Worm (Caenorhabditis elegans) whole organism, L2 larva: ENCODE data around the gene K10H10.6.

Experiments used
- C34F6.9 ChIP-seq: fragments of 150-350 bp; optimal IDR thresholded peaks from 2 replicates; lab custom pipeline; 2014; ENCODE audit warnings: missing biosample characterization, missing genetic modification characterization
- F13H6.1 ChIP-seq: sonication (generic microtip); optimal IDR thresholded peaks from 2 replicates; lab custom pipeline; 2016; ENCODE audit warnings: missing genetic modification characterization, missing compliant biosample characterization
- R02D3.7 ChIP-seq: fragments of 150-350 bp; optimal IDR thresholded peaks from 2 replicates; lab custom pipeline; 2014; ENCODE audit warnings: missing biosample characterization, missing genetic modification characterization
- Y55F3AM.14 ChIP-seq: fragments of 200-800 bp; sonication (Bioruptor generic); optimal IDR thresholded peaks from 2 replicates; lab custom pipeline; 2018; ENCODE audit warnings: mild to moderate bottlenecking, missing genetic modification characterization, missing compliant biosample characterization
- ZK546.5 ChIP-seq: sonication (generic microtip); optimal IDR thresholded peaks from 2 replicates; lab custom pipeline; 2017; ENCODE audit warnings: missing biosample characterization, missing genetic modification characterization
- alr-1 ChIP-seq: fragments of 150-350 bp; optimal IDR thresholded peaks from 2 replicates; lab custom pipeline; 2014; ENCODE audit warnings: missing biosample characterization, missing genetic modification characterization
- aly-2 ChIP-seq: fragments of 150-350 bp; optimal IDR thresholded peaks from 2 replicates; lab custom pipeline; 2014; ENCODE audit warnings: missing biosample characterization, missing genetic modification characterization
- ama-1 ChIP-seq: fragments of 150-350 bp; optimal IDR thresholded peaks from 2 replicates; lab custom pipeline; 2018; ENCODE audit warnings: inconsistent platforms
- blmp-1 ChIP-seq: sonication (generic microtip); optimal IDR thresholded peaks from 2 replicates; lab custom pipeline; 2017; ENCODE audit warnings: missing genetic modification characterization, mild to moderate bottlenecking, missing compliant biosample characterization, antibody characterized with exemption, moderate library complexity; ENCODE audit not compliant: insufficient read depth
- ceh-16 ChIP-seq: fragments of 150-350 bp; optimal IDR thresholded peaks from 2 replicates; lab custom pipeline; 2014; ENCODE audit warnings: missing biosample characterization, missing genetic modification characterization
- ceh-82 ChIP-seq: fragments of 150-350 bp; optimal IDR thresholded peaks from 2 replicates; lab custom pipeline; 2014; ENCODE audit warnings: missing biosample characterization, missing genetic modification characterization
- crh-2 ChIP-seq: sonication (generic microtip); optimal IDR thresholded peaks from 2 replicates; lab custom pipeline; 2017; ENCODE audit warnings: missing biosample characterization, missing genetic modification characterization
- dmd-4 ChIP-seq: sonication (generic microtip); optimal IDR thresholded peaks from 2 replicates; lab custom pipeline; 2017; ENCODE audit warnings: missing biosample characterization, missing genetic modification characterization
- egl-27 ChIP-seq: sonication (generic microtip); optimal IDR thresholded peaks from 3 replicates; lab custom pipeline; 2017; ENCODE audit warnings: missing biosample characterization, missing genetic modification reagents, missing genetic modification characterization
- elt-1 ChIP-seq: fragments of 150-350 bp; optimal IDR thresholded peaks from 2 replicates; lab custom pipeline; 2014; ENCODE audit warnings: missing biosample characterization, missing genetic modification characterization
- elt-3 ChIP-seq: sonication (generic microtip); optimal IDR thresholded peaks from 2 replicates; lab custom pipeline; 2017; ENCODE audit warnings: missing biosample characterization, missing genetic modification characterization
- fos-1 ChIP-seq: fragments of 150-350 bp; optimal IDR thresholded peaks from 2 replicates; lab custom pipeline; 2014; ENCODE audit warnings: missing biosample characterization, missing genetic modification characterization
- gmeb-1 ChIP-seq: fragments of 150-350 bp; optimal IDR thresholded peaks from 2 replicates; lab custom pipeline; 2014; ENCODE audit warnings: missing biosample characterization, missing genetic modification characterization
- lin-11 ChIP-seq: fragments of 150-350 bp; sonication (generic microtip); optimal IDR thresholded peaks from 2 replicates; lab custom pipeline; 2014; ENCODE audit warnings: missing biosample characterization, missing genetic modification characterization, inconsistent platforms, mixed read lengths
- lin-13 ChIP-seq: fragments of 150-350 bp; optimal IDR thresholded peaks from 2 replicates; lab custom pipeline; 2014; ENCODE audit warnings: missing biosample characterization, missing genetic modification reagents, missing genetic modification characterization
- lin-39 ChIP-seq: fragments of 150-350 bp; optimal IDR thresholded peaks from 2 replicates; lab custom pipeline; 2014; ENCODE audit warnings: missing biosample characterization, missing genetic modification reagents, missing genetic modification characterization
- lsy-2 ChIP-seq, 2 experiments: fragments of 150-350 bp in 1 of 2; sonication (generic microtip) in 1 of 2; optimal IDR thresholded peaks; 2 replicates each; lab custom pipeline; 2014 to 2017; ENCODE audit warnings: missing biosample characterization in 2 of 2, missing genetic modification characterization in 2 of 2
- mab-5 ChIP-seq: fragments of 150-350 bp; optimal IDR thresholded peaks from 2 replicates; lab custom pipeline; 2014; ENCODE audit warnings: missing biosample characterization, missing genetic modification characterization
- mbf-1 ChIP-seq: sonication (generic microtip); optimal IDR thresholded peaks from 2 replicates; lab custom pipeline; 2017; ENCODE audit warnings: missing biosample characterization, missing genetic modification characterization
- mdl-1 ChIP-seq, 2 experiments: fragments of 150-350 bp in 1 of 2; sonication (generic microtip) in 1 of 2; optimal IDR thresholded peaks; 2 replicates each; lab custom pipeline; 2017; ENCODE audit warnings: missing biosample characterization in 2 of 2, missing genetic modification characterization in 2 of 2
- nhr-10 ChIP-seq: sonication (generic microtip); optimal IDR thresholded peaks from 2 replicates; lab custom pipeline; 2017; ENCODE audit warnings: missing biosample characterization, missing genetic modification characterization
- nhr-11 ChIP-seq: fragments of 150-350 bp; optimal IDR thresholded peaks from 2 replicates; lab custom pipeline; 2014; ENCODE audit warnings: missing biosample characterization, missing genetic modification characterization
- nhr-12 ChIP-seq: fragments of 150-350 bp; optimal IDR thresholded peaks from 2 replicates; lab custom pipeline; 2014; ENCODE audit warnings: missing biosample characterization, missing genetic modification characterization
- nhr-129 ChIP-seq: fragments of 150-350 bp; optimal IDR thresholded peaks from 2 replicates; lab custom pipeline; 2014; ENCODE audit warnings: missing biosample characterization, missing genetic modification characterization
- nhr-21 ChIP-seq: fragments of 150-350 bp; optimal IDR thresholded peaks from 2 replicates; lab custom pipeline; 2014; ENCODE audit warnings: missing biosample characterization, missing genetic modification characterization
- nhr-23 ChIP-seq: fragments of 150-350 bp; optimal IDR thresholded peaks from 2 replicates; lab custom pipeline; 2014; ENCODE audit warnings: missing biosample characterization, missing genetic modification reagents, missing genetic modification characterization
- nhr-237 ChIP-seq: fragments of 150-350 bp; optimal IDR thresholded peaks from 2 replicates; lab custom pipeline; 2014; ENCODE audit warnings: missing biosample characterization, missing genetic modification characterization
- nhr-25 ChIP-seq: fragments of 150-350 bp; sonication (generic microtip); optimal IDR thresholded peaks from 3 replicates; lab custom pipeline; 2014; ENCODE audit warnings: missing biosample characterization, missing genetic modification characterization
- nhr-6 ChIP-seq: fragments of 150-350 bp; optimal IDR thresholded peaks from 2 replicates; lab custom pipeline; 2014; ENCODE audit warnings: missing biosample characterization, missing genetic modification characterization
- nhr-77 ChIP-seq: fragments of 150-350 bp; optimal IDR thresholded peaks from 2 replicates; lab custom pipeline; 2014; ENCODE audit warnings: missing biosample characterization, missing genetic modification characterization
- peb-1 ChIP-seq: fragments of 150-350 bp; optimal IDR thresholded peaks from 2 replicates; lab custom pipeline; 2014; ENCODE audit warnings: missing biosample characterization, missing genetic modification characterization
- sem-4 ChIP-seq: fragments of 150-350 bp; optimal IDR thresholded peaks from 2 replicates; lab custom pipeline; 2014; ENCODE audit warnings: missing biosample characterization, missing genetic modification reagents, missing genetic modification characterization
- skn-1 ChIP-seq: sonication (generic microtip); optimal IDR thresholded peaks from 2 replicates; lab custom pipeline; 2017; ENCODE audit warnings: missing biosample characterization, missing genetic modification characterization
- sma-3 ChIP-seq: sonication (generic microtip); optimal IDR thresholded peaks from 2 replicates; lab custom pipeline; 2016; ENCODE audit warnings: missing genetic modification reagents, missing genetic modification characterization, missing compliant biosample characterization
- sma-9 ChIP-seq, 2 experiments: fragments of 150-350 bp in 1 of 2; sonication (generic microtip) in 1 of 2; optimal IDR thresholded peaks; 2 replicates each; lab custom pipeline; 2014 to 2016; ENCODE audit warnings: missing genetic modification characterization in 2 of 2, mild to moderate bottlenecking in 1 of 2, missing biosample characterization in 1 of 2, missing compliant biosample characterization in 1 of 2, missing genetic modification reagents in 1 of 2, moderate library complexity in 1 of 2
- snpc-4 ChIP-seq: fragments of 150-350 bp; optimal IDR thresholded peaks from 2 replicates; lab custom pipeline; 2014; ENCODE audit warnings: missing biosample characterization, missing genetic modification characterization
- unc-39 ChIP-seq: fragments of 150-350 bp; optimal IDR thresholded peaks from 2 replicates; lab custom pipeline; 2014; ENCODE audit warnings: missing biosample characterization, missing genetic modification characterization
- unc-55 ChIP-seq: fragments of 150-350 bp; sonication (generic microtip); optimal IDR thresholded peaks from 3 replicates; lab custom pipeline; 2014; ENCODE audit warnings: missing biosample characterization, missing genetic modification reagents, missing genetic modification characterization
- unc-62 ChIP-seq: fragments of 150-350 bp; optimal IDR thresholded peaks from 2 replicates; lab custom pipeline; 2014; ENCODE audit warnings: missing biosample characterization, missing genetic modification reagents, missing genetic modification characterization
- zag-1 ChIP-seq: fragments of 150-350 bp; optimal IDR thresholded peaks from 2 replicates; lab custom pipeline; 2014; ENCODE audit warnings: missing biosample characterization, missing genetic modification characterization
- ztf-1 ChIP-seq: fragments of 200-800 bp; sonication (Bioruptor generic); conservative IDR thresholded peaks from 2 replicates; pipeline ENCODE4 v1.3.6; 2022; ENCODE audit warnings: missing genetic modification characterization, missing compliant biosample characterization
- ztf-11 ChIP-seq: sonication (generic microtip); optimal IDR thresholded peaks from 2 replicates; lab custom pipeline; 2017; ENCODE audit warnings: missing biosample characterization, missing genetic modification characterization
- ztf-4 ChIP-seq: fragments of 150-350 bp; optimal IDR thresholded peaks from 2 replicates; lab custom pipeline; 2014; ENCODE audit warnings: missing biosample characterization, missing genetic modification characterization

K10H10.6 gene

DNA sequence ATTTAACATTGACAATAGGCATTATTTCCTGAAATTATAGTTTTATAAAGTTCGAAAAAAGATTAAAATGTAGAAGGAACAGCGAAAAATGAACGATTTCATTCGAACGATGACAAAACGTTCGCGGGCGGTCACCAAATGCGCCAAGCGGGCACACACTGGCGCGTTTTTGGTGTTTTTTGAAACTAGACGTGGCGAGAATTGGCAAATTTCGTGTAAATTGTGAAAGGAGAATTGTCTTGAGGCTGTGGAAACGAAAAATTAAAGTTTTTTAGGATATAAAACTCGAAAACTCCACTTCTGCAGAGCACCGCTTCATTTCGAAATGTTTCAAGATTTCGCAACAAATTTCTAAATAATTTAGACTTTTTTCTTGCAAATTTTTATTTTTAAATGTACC is 14.4 kb upstream of the K10H10.6 start, which contains the start of gene usp-14:
usp-14 (minus strand) TSS at position 28 of the 400 bp plus-strand sequence.
- TF ChIP-seq nhr-10 (tag; lab: Kevin White, UChicago): no peak
- no peak for TF ChIP-seq elt-1
- TF ChIP-seq ceh-82 (tag; lab: Kevin White, UChicago): no peak
- TF ChIP-seq skn-1 (tag; lab: Kevin White, UChicago): peak; percentile 71
- peak; percentile 90 for TF ChIP-seq crh-2 (tag; lab: Kevin White, UChicago)
- no peak for TF ChIP-seq mdl-1 (tag; optimal IDR thresholded peaks at IDR 0.05; lab: Kevin White, UChicago)
- peak; percentile 42 for TF ChIP-seq F13H6.1 (tag; lab: Kevin White, UChicago)
- TF ChIP-seq mab-5: no peak
- peak; percentile 14 for TF ChIP-seq snpc-4
- TF ChIP-seq nhr-23 (tag; lab: Kevin White, UChicago): no peak
- TF ChIP-seq lin-39 (tag; lab: Kevin White, UChicago): no peak
- no peak for TF ChIP-seq nhr-77 (tag; lab: Kevin White, UChicago)
- TF ChIP-seq unc-39 (tag; lab: Kevin White, UChicago): no peak
- TF ChIP-seq alr-1 (tag; lab: Kevin White, UChicago): no peak
- TF ChIP-seq Y55F3AM.14 (GFP tag; lab: Kevin White, UChicago): no peak
- no peak for TF ChIP-seq nhr-6 (tag; lab: Kevin White, UChicago)
- peak; percentile 57 for TF ChIP-seq nhr-25 (tag; lab: Kevin White, UChicago)
- TF ChIP-seq peb-1 (tag; lab: Kevin White, UChicago): no peak
- TF ChIP-seq C34F6.9 (tag; lab: Kevin White, UChicago): peak; percentile 72
- peak; percentile 43 for TF ChIP-seq nhr-129
- no peak for TF ChIP-seq egl-27 (tag; lab: Kevin White, UChicago)
- TF ChIP-seq mbf-1 (tag; lab: Kevin White, UChicago): no peak
- no peak for TF ChIP-seq sem-4 (tag; lab: Kevin White, UChicago)
- TF ChIP-seq fos-1: peak; percentile 23
- no peak for TF ChIP-seq ZK546.5 (tag; lab: Kevin White, UChicago)
- TF ChIP-seq nhr-237 (tag; lab: Kevin White, UChicago): no peak
- TF ChIP-seq blmp-1 (tag; lab: Kevin White, UChicago): no peak
- no peak for TF ChIP-seq unc-62 (GFP tag; lab: Kevin White, UChicago)
- TF ChIP-seq ztf-4: no peak
- no peak for TF ChIP-seq ceh-16 (tag; lab: Kevin White, UChicago)
- no peak for TF ChIP-seq ztf-11 (tag; lab: Kevin White, UChicago)
- no peak for TF ChIP-seq R02D3.7 (tag; lab: Kevin White, UChicago)
- TF ChIP-seq sma-3: peak; percentile 26
- no peak for TF ChIP-seq elt-3 (tag; lab: Kevin White, UChicago)
- no peak for TF ChIP-seq nhr-11
- peak; percentile 14 for TF ChIP-seq lin-11 (tag; lab: Kevin White, UChicago)
- peak; percentile 82 for TF ChIP-seq gmeb-1 (tag; lab: Kevin White, UChicago)
- TF ChIP-seq sma-9 (GFP tag; optimal IDR thresholded peaks at IDR 0.05; lab: Kevin White, UChicago): peak; percentile 19
- TF ChIP-seq sma-9 (tag; optimal IDR thresholded peaks at IDR 0.05; lab: Kevin White, UChicago): no peak
- no peak for TF ChIP-seq dmd-4 (tag; lab: Kevin White, UChicago)
- no peak for TF ChIP-seq ama-1
- TF ChIP-seq zag-1 (tag; lab: Kevin White, UChicago): no peak
- TF ChIP-seq unc-55 (GFP tag; lab: Kevin White, UChicago): peak; percentile 49
- TF ChIP-seq ztf-1 (GFP tag; lab: Robert Waterston, UW): no peak
- no peak for TF ChIP-seq aly-2 (tag; lab: Kevin White, UChicago)
- TF ChIP-seq lsy-2 (tag; optimal IDR thresholded peaks at IDR 0.05; lab: Kevin White, UChicago): peak; percentile 48 to 78
- TF ChIP-seq lin-13 (GFP tag; lab: Kevin White, UChicago): no peak
- TF ChIP-seq nhr-12 (tag; lab: Kevin White, UChicago): no peak
- peak; percentile 21 for TF ChIP-seq nhr-21 (tag; lab: Kevin White, UChicago)
